Fruit fly (Drosophila melanogaster): ENCODE results near the gene Obp99a.

Obp99a gene

dm6 chr3R:29689833-29690538 lies 18.5 kb downstream of the Obp99a start:
- no peak for TF ChIP-seq Sin3A (optimal IDR thresholded peaks at IDR 0.05)
- no peak for TF ChIP-seq h (optimal IDR thresholded peaks at IDR 0.05)
- TF ChIP-seq Myc (optimal IDR thresholded peaks at IDR 0.05): no peak
- no peak for TF ChIP-seq insv (optimal IDR thresholded peaks at IDR 0.05)
- no peak for TF ChIP-seq psq (optimal IDR thresholded peaks at IDR 0.05)
- no peak for TF ChIP-seq ttk (optimal IDR thresholded peaks at IDR 0.05)

- no peak for TF ChIP-seq ttk (optimal IDR thresholded peaks at IDR 0.05)
- no peak for TF ChIP-seq Sin3A (optimal IDR thresholded peaks at IDR 0.05)
- no peak for TF ChIP-seq psq (optimal IDR thresholded peaks at IDR 0.05)
- TF ChIP-seq insv (optimal IDR thresholded peaks at IDR 0.05): no peak
- TF ChIP-seq Myc (optimal IDR thresholded peaks at IDR 0.05): no peak
- no peak for TF ChIP-seq h (optimal IDR thresholded peaks at IDR 0.05)
Observed at dm6 chr3R:29690539-29690852, 19.0 kb downstream of the Obp99a start.

- no peak for TF ChIP-seq Myc (optimal IDR thresholded peaks at IDR 0.05)
- no peak for TF ChIP-seq psq (optimal IDR thresholded peaks at IDR 0.05)
- no peak for TF ChIP-seq Sin3A (optimal IDR thresholded peaks at IDR 0.05)
- no peak for TF ChIP-seq h (optimal IDR thresholded peaks at IDR 0.05)
- no peak for TF ChIP-seq insv (optimal IDR thresholded peaks at IDR 0.05)
- TF ChIP-seq ttk (optimal IDR thresholded peaks at IDR 0.05): no peak
Observed at dm6 chr3R:29690960-29691527, 19.6 kb downstream of the Obp99a start.

dm6 chr3R:29692009-29692641 lies 20.7 kb downstream of the Obp99a start, which contains the start of gene dmrt99B:
Gene dmrt99B (plus strand): TSS chr3R:29692591.
- TF ChIP-seq ttk (optimal IDR thresholded peaks at IDR 0.05) (no peak), Sin3A (optimal IDR thresholded peaks at IDR 0.05) (no peak), psq (optimal IDR thresholded peaks at IDR 0.05) (no peak), insv (optimal IDR thresholded peaks at IDR 0.05) (no peak), h (optimal IDR thresholded peaks at IDR 0.05) (no peak), Myc (optimal IDR thresholded peaks at IDR 0.05) (no peak)

- TF ChIP-seq Myc (optimal IDR thresholded peaks at IDR 0.05): no peak
- no peak for TF ChIP-seq ttk (optimal IDR thresholded peaks at IDR 0.05)
- TF ChIP-seq Sin3A (optimal IDR thresholded peaks at IDR 0.05): no peak
- no peak for TF ChIP-seq h (optimal IDR thresholded peaks at IDR 0.05)
Observed at dm6 chr3R:29695744-29696143, 24.3 kb downstream of the Obp99a start.

- TF ChIP-seq insv (optimal IDR thresholded peaks at IDR 0.05): no peak
- TF ChIP-seq h (optimal IDR thresholded peaks at IDR 0.05): no peak
- no peak for TF ChIP-seq Myc (optimal IDR thresholded peaks at IDR 0.05)
- TF ChIP-seq psq (optimal IDR thresholded peaks at IDR 0.05): no peak
- no peak for TF ChIP-seq ttk (optimal IDR thresholded peaks at IDR 0.05)
- no peak for TF ChIP-seq Sin3A (optimal IDR thresholded peaks at IDR 0.05)
Observed at dm6 chr3R:29696359-29696758, 24.9 kb downstream of the Obp99a start.

dm6 chr3R:29697841-29698240 lies 26.4 kb downstream of the Obp99a start:
- no peak for TF ChIP-seq Sin3A (optimal IDR thresholded peaks at IDR 0.05)
- TF ChIP-seq ttk (optimal IDR thresholded peaks at IDR 0.05): no peak
- TF ChIP-seq h (optimal IDR thresholded peaks at IDR 0.05): no peak
- TF ChIP-seq psq (optimal IDR thresholded peaks at IDR 0.05): no peak
- TF ChIP-seq insv (optimal IDR thresholded peaks at IDR 0.05): no peak
- TF ChIP-seq Myc (optimal IDR thresholded peaks at IDR 0.05): no peak

- TF ChIP-seq Sin3A (optimal IDR thresholded peaks at IDR 0.05) (no peak), psq (optimal IDR thresholded peaks at IDR 0.05) (no peak), h (optimal IDR thresholded peaks at IDR 0.05) (no peak), Myc (optimal IDR thresholded peaks at IDR 0.05) (no peak), insv (optimal IDR thresholded peaks at IDR 0.05) (no peak), ttk (optimal IDR thresholded peaks at IDR 0.05) (no peak)
Observed at dm6 chr3R:29699220-29699619, 27.8 kb downstream of the Obp99a start.

- TF ChIP-seq insv (optimal IDR thresholded peaks at IDR 0.05): no peak
- TF ChIP-seq psq (optimal IDR thresholded peaks at IDR 0.05): no peak
- TF ChIP-seq Sin3A (optimal IDR thresholded peaks at IDR 0.05): no peak
Observed at dm6 chr3R:29701739-29702138, 30.3 kb downstream of the Obp99a start.

- TF ChIP-seq h (optimal IDR thresholded peaks at IDR 0.05) (no peak), Sin3A (optimal IDR thresholded peaks at IDR 0.05) (no peak), psq (optimal IDR thresholded peaks at IDR 0.05) (no peak), ttk (optimal IDR thresholded peaks at IDR 0.05) (no peak), Myc (optimal IDR thresholded peaks at IDR 0.05) (no peak), insv (optimal IDR thresholded peaks at IDR 0.05) (no peak)
Observed at dm6 chr3R:29704557-29704956, 33.1 kb downstream of the Obp99a start.

- TF ChIP-seq Sin3A (optimal IDR thresholded peaks at IDR 0.05) (no peak), ttk (optimal IDR thresholded peaks at IDR 0.05) (no peak), insv (optimal IDR thresholded peaks at IDR 0.05) (no peak), psq (optimal IDR thresholded peaks at IDR 0.05) (no peak), Myc (optimal IDR thresholded peaks at IDR 0.05) (no peak), h (optimal IDR thresholded peaks at IDR 0.05) (no peak)
Observed at dm6 chr3R:29705789-29706303, 34.4 kb downstream of the Obp99a start.

- TF ChIP-seq h (optimal IDR thresholded peaks at IDR 0.05) (no peak), Myc (optimal IDR thresholded peaks at IDR 0.05) (no peak), Sin3A (optimal IDR thresholded peaks at IDR 0.05) (no peak), insv (optimal IDR thresholded peaks at IDR 0.05) (no peak), ttk (optimal IDR thresholded peaks at IDR 0.05) (no peak), psq (optimal IDR thresholded peaks at IDR 0.05) (no peak)
Observed at dm6 chr3R:29707258-29707657, 35.8 kb downstream of the Obp99a start.

Measured in Kc167 (cell line).